Worm (Caenorhabditis elegans) whole organism, dauer: ENCODE data around the gene jbts-14.
"Not testable (repeated sequence)": the region's sequence is repeated elsewhere in the genome, so short reads cannot be mapped to it uniquely, and the experiment has no call there.

Experiments used
- unc-62 ChIP-seq: sonication (generic microtip); optimal IDR thresholded peaks from 2 replicates; lab custom pipeline; 2017; ENCODE audit warnings: missing biosample characterization, missing genetic modification reagents, missing genetic modification characterization

Gene jbts-14

ce11 chrX:8709424-8709823 is 5.3 kb downstream of the jbts-14 start, which contains the start of gene kreg-1:
kreg-1 (plus strand) TSS chrX:8709764.
- TF ChIP-seq unc-62 (GFP tag; lab: Kevin White, UChicago): no peak

- no peak for TF ChIP-seq unc-62 (GFP tag; lab: Kevin White, UChicago)
These were observed 7.1 kb downstream of the jbts-14 start, which contains the start of gene F53A9.1 for ce11 chrX:8711141-8711645. F53A9.1 (plus strand) TSS chrX:8711595.

ce11 chrX:8712662-8713061 is 8.6 kb downstream of the jbts-14 start:
- TF ChIP-seq unc-62 (GFP tag; lab: Kevin White, UChicago): no peak

- no peak for TF ChIP-seq unc-62 (GFP tag; lab: Kevin White, UChicago)
These were observed 9.7 kb downstream of the jbts-14 start, which contains the start of gene F53A9.6 for ce11 chrX:8713754-8714295. F53A9.6 (minus strand) TSS chrX:8713804.

- no peak for TF ChIP-seq unc-62 (GFP tag; lab: Kevin White, UChicago)
These were observed 10.7 kb downstream of the jbts-14 start for ce11 chrX:8714845-8715244.

ce11 chrX:8716822-8717221 is 12.7 kb downstream of the jbts-14 start, which contains the start of gene F53A9.7:
F53A9.7 (minus strand) TSS chrX:8716922.
- no peak for TF ChIP-seq unc-62 (GFP tag; lab: Kevin White, UChicago)

- TF ChIP-seq unc-62 (GFP tag; lab: Kevin White, UChicago): no peak
These were observed 14.0 kb downstream of the jbts-14 start for ce11 chrX:8718153-8718552.

ce11 chrX:8718856-8719255 is 14.8 kb downstream of the jbts-14 start, which contains the start of gene F53A9.8:
F53A9.8 (minus strand) TSS chrX:8718904.
- no peak for TF ChIP-seq unc-62 (GFP tag; lab: Kevin White, UChicago)

ce11 chrX:8719888-8720287 is 15.8 kb downstream of the jbts-14 start:
- no peak for TF ChIP-seq unc-62 (GFP tag; lab: Kevin White, UChicago)

- no peak for TF ChIP-seq unc-62 (GFP tag; lab: Kevin White, UChicago)
These were observed 16.6 kb downstream of the jbts-14 start, which contains the start of gene F53A9.9 for ce11 chrX:8720658-8721057. F53A9.9 (minus strand) TSS chrX:8720758.

- TF ChIP-seq unc-62 (GFP tag; lab: Kevin White, UChicago): no peak
These were observed 17.2 kb downstream of the jbts-14 start for ce11 chrX:8721273-8721672.

ce11 chrX:8723127-8723600 is 19.1 kb downstream of the jbts-14 start, which contains the start of gene tnt-2:
tnt-2 (minus strand) TSS chrX:8723550.
- TF ChIP-seq unc-62 (GFP tag; lab: Kevin White, UChicago): no peak

- no peak for TF ChIP-seq unc-62 (GFP tag; lab: Kevin White, UChicago)
These were observed 19.7 kb downstream of the jbts-14 start for ce11 chrX:8723840-8724239.

- TF ChIP-seq unc-62 (GFP tag; lab: Kevin White, UChicago): no peak
These were observed 23.2 kb downstream of the jbts-14 start, which contains the start of gene EGAP4.1 for ce11 chrX:8727306-8727705. EGAP4.1 (minus strand) TSS chrX:8727406.

- not testable (repeated sequence) for TF ChIP-seq unc-62 (GFP tag; lab: Kevin White, UChicago)
These were observed 27.7 kb downstream of the jbts-14 start, which contains the start of gene M02D8.6 for ce11 chrX:8731822-8732221. M02D8.6 (minus strand) TSS chrX:8731922.

ce11 chrX:8736965-8737464 is 32.9 kb downstream of the jbts-14 start, which contains the start of gene M02D8.3:
M02D8.3 (minus strand) TSS chrX:8737015.
- no peak for TF ChIP-seq unc-62 (GFP tag; lab: Kevin White, UChicago)
